Worm (Caenorhabditis elegans) whole organism, L3 larva: ENCODE data around the gene clec-172.
A peak's percentile ranks its signal among the peaks of the same experiment; 100 is the strongest.

ENCODE experiments used
- ZK546.5 ChIP-seq: sonication (generic microtip); optimal IDR thresholded peaks from 2 replicates; lab custom pipeline; 2017; ENCODE audit warnings: missing biosample characterization, missing genetic modification characterization
- aly-2 ChIP-seq: fragments of 150-350 bp; optimal IDR thresholded peaks from 2 replicates; lab custom pipeline; 2014; ENCODE audit warnings: missing biosample characterization, missing genetic modification characterization
- ceh-16 ChIP-seq: sonication (generic microtip); optimal IDR thresholded peaks from 2 replicates; lab custom pipeline; 2017; ENCODE audit warnings: missing biosample characterization, missing genetic modification characterization
- ceh-28 ChIP-seq: fragments of 150-350 bp; optimal IDR thresholded peaks from 2 replicates; lab custom pipeline; 2014; ENCODE audit warnings: missing biosample characterization, missing genetic modification reagents, missing genetic modification characterization
- ceh-82 ChIP-seq: fragments of 150-350 bp; optimal IDR thresholded peaks from 2 replicates; lab custom pipeline; 2014; ENCODE audit warnings: missing biosample characterization, missing genetic modification characterization
- ceh-9 ChIP-seq: sonication (generic microtip); optimal IDR thresholded peaks from 2 replicates; lab custom pipeline; 2018; ENCODE audit warnings: missing biosample characterization, missing genetic modification characterization
- egl-27 ChIP-seq: sonication (generic microtip); optimal IDR thresholded peaks from 4 replicates; lab custom pipeline; 2017; ENCODE audit warnings: missing biosample characterization, missing genetic modification reagents, missing genetic modification characterization
- egl-5 ChIP-seq: fragments of 150-350 bp; optimal IDR thresholded peaks from 2 replicates; lab custom pipeline; 2017; ENCODE audit warnings: missing biosample characterization, missing genetic modification reagents, missing genetic modification characterization, inconsistent platforms
- elt-2 ChIP-seq: sonication (generic microtip); optimal IDR thresholded peaks from 2 replicates; lab custom pipeline; 2016; ENCODE audit warnings: missing genetic modification reagents, mild to moderate bottlenecking, missing genetic modification characterization, missing compliant biosample characterization
- elt-3 ChIP-seq, 3 experiments: fragments of 150-350 bp in 1 of 3; sonication (generic microtip) in 2 of 3; optimal IDR thresholded peaks; 2 replicates in 2 of 3; 4 replicates in 1 of 3; lab custom pipeline; 2014 to 2017; ENCODE audit warnings: missing biosample characterization in 3 of 3, missing genetic modification characterization in 3 of 3
- eor-1 ChIP-seq, 2 experiments: fragments of 150-350 bp; optimal IDR thresholded peaks; 2 replicates each; lab custom pipeline; 2014 to 2018; ENCODE audit warnings: missing biosample characterization in 2 of 2, missing genetic modification characterization in 2 of 2
- fkh-2 ChIP-seq: fragments of 150-350 bp; optimal IDR thresholded peaks from 2 replicates; lab custom pipeline; 2014; ENCODE audit warnings: missing biosample characterization, missing genetic modification reagents, missing genetic modification characterization
- hmg-11 ChIP-seq: sonication (generic microtip); optimal IDR thresholded peaks from 2 replicates; lab custom pipeline; 2016; ENCODE audit warnings: missing genetic modification characterization, missing compliant biosample characterization
- jun-1 ChIP-seq: fragments of 150-350 bp; optimal IDR thresholded peaks from 2 replicates; lab custom pipeline; 2014; ENCODE audit warnings: missing biosample characterization, missing genetic modification reagents, missing genetic modification characterization
- lin-15B ChIP-seq: fragments of 150-350 bp; optimal IDR thresholded peaks from 2 replicates; lab custom pipeline; 2014; ENCODE audit warnings: missing biosample characterization, missing genetic modification characterization
- lin-39 ChIP-seq: fragments of 150-350 bp; optimal IDR thresholded peaks from 2 replicates; lab custom pipeline; 2018; ENCODE audit warnings: missing biosample characterization, missing genetic modification reagents, missing genetic modification characterization
- lsy-12 ChIP-seq: sonication (generic microtip); optimal IDR thresholded peaks from 2 replicates; lab custom pipeline; 2016; ENCODE audit warnings: mild to moderate bottlenecking, missing genetic modification characterization, missing compliant biosample characterization
- mdl-1 ChIP-seq: fragments of 150-350 bp; optimal IDR thresholded peaks from 2 replicates; lab custom pipeline; 2014; ENCODE audit warnings: missing biosample characterization, missing genetic modification characterization
- mml-1 ChIP-seq: fragments of 150-350 bp; sonication (generic microtip); optimal IDR thresholded peaks from 3 replicates; lab custom pipeline; 2014; ENCODE audit warnings: missing biosample characterization, missing genetic modification characterization
- nfya-1 ChIP-seq: sonication (generic microtip); optimal IDR thresholded peaks from 2 replicates; lab custom pipeline; 2017; ENCODE audit warnings: missing genetic modification characterization, mild to moderate bottlenecking, missing compliant biosample characterization, antibody characterized with exemption, moderate library complexity; ENCODE audit not compliant: insufficient read depth
- nhr-11 ChIP-seq: fragments of 150-350 bp; optimal IDR thresholded peaks from 2 replicates; lab custom pipeline; 2014; ENCODE audit warnings: missing biosample characterization, missing genetic modification characterization
- nhr-12 ChIP-seq: fragments of 150-350 bp; optimal IDR thresholded peaks from 2 replicates; lab custom pipeline; 2014; ENCODE audit warnings: missing biosample characterization, missing genetic modification characterization
- nhr-23 ChIP-seq: fragments of 150-350 bp; optimal IDR thresholded peaks from 2 replicates; lab custom pipeline; 2014; ENCODE audit warnings: missing biosample characterization, missing genetic modification reagents, missing genetic modification characterization
- nhr-237 ChIP-seq: fragments of 150-350 bp; optimal IDR thresholded peaks from 2 replicates; lab custom pipeline; 2014; ENCODE audit warnings: missing biosample characterization, missing genetic modification characterization
- nhr-25 ChIP-seq: sonication (generic microtip); optimal IDR thresholded peaks from 2 replicates; lab custom pipeline; 2017; ENCODE audit warnings: missing biosample characterization, missing genetic modification characterization
- nhr-28 ChIP-seq: fragments of 150-350 bp; optimal IDR thresholded peaks from 2 replicates; lab custom pipeline; 2014; ENCODE audit warnings: missing biosample characterization, missing genetic modification characterization
- nhr-43 ChIP-seq: sonication (generic microtip); optimal IDR thresholded peaks from 2 replicates; lab custom pipeline; 2016; ENCODE audit warnings: mild to moderate bottlenecking, missing genetic modification characterization, missing compliant biosample characterization; ENCODE audit not compliant: poor library complexity, severe bottlenecking
- nhr-67 ChIP-seq: fragments of 150-350 bp; optimal IDR thresholded peaks from 2 replicates; lab custom pipeline; 2014; ENCODE audit warnings: missing biosample characterization, missing genetic modification characterization
- nhr-77 ChIP-seq: fragments of 150-350 bp; optimal IDR thresholded peaks from 2 replicates; lab custom pipeline; 2014; ENCODE audit warnings: missing biosample characterization, missing genetic modification characterization
- pha-4 ChIP-seq: fragments of 150-350 bp; optimal IDR thresholded peaks from 2 replicates; lab custom pipeline; 2014; ENCODE audit warnings: missing biosample characterization, missing genetic modification reagents, missing genetic modification characterization
- pqm-1 ChIP-seq: fragments of 150-350 bp; optimal IDR thresholded peaks from 2 replicates; lab custom pipeline; 2017; ENCODE audit warnings: missing biosample characterization, missing genetic modification characterization, inconsistent platforms
- sea-2 ChIP-seq: fragments of 150-350 bp; sonication (generic microtip); optimal IDR thresholded peaks from 4 replicates; lab custom pipeline; 2014; ENCODE audit warnings: missing biosample characterization, missing genetic modification reagents, missing genetic modification characterization
- skn-1 ChIP-seq: fragments of 150-350 bp; optimal IDR thresholded peaks from 2 replicates; lab custom pipeline; 2014; ENCODE audit warnings: missing biosample characterization, missing genetic modification characterization
- snpc-4 ChIP-seq: fragments of 150-350 bp; optimal IDR thresholded peaks from 2 replicates; lab custom pipeline; 2014; ENCODE audit warnings: missing biosample characterization, missing genetic modification characterization
- unc-39 ChIP-seq: sonication (generic microtip); optimal IDR thresholded peaks from 4 replicates; lab custom pipeline; 2017; ENCODE audit warnings: missing biosample characterization, missing genetic modification characterization
- unc-62 ChIP-seq: fragments of 150-350 bp; sonication (generic microtip); optimal IDR thresholded peaks from 4 replicates; lab custom pipeline; 2014; ENCODE audit warnings: missing biosample characterization, missing genetic modification reagents, missing genetic modification characterization
- zag-1 ChIP-seq: fragments of 150-350 bp; optimal IDR thresholded peaks from 2 replicates; lab custom pipeline; 2014; ENCODE audit warnings: missing biosample characterization, missing genetic modification characterization

The clec-172 gene

DNA sequence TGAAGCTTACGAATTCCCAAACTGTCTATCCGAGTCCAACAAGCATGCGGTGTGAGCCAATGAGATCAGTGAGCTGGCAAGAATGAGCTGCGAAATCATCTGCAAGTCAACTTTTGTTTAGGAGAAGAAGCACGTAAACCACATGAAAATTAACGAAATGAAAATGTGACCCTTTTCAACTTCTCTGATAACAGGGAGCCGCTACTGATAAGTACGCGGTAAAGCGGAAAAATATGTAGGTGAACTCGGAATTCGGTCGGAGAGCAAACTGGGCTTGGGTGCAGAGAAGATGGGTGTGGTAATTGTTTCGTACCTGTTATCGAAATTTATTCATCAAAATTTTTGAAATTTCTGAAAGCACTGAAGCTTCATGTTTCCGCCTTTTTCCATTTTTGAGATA lies at the start of gene clec-172:
Gene clec-172, minus strand, starts transcription at position 101 of the 400 bp plus-strand sequence.
- TF ChIP-seq nhr-11 (tag; lab: Kevin White, UChicago) (no peak), elt-2 (tag; lab: Kevin White, UChicago) (peak; percentile 38)

DNA sequence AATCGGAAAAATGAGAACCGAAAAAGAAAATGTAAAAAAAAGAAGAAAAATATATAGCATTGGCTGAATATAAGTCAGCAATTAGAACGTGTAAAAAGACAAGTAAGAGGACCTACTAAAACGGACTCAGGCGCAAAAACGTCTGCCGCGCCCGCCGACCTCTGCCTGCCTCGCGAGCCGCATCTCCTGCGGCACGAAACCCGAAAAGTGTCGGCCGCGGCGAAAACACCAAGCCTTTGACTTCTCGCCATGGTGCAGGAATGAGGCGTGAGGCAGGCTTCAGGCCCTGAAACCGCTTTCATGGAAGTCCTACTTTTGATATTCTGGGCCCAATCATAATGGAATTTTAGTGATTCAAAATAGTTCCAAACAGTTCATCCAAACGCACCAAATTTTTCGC lies 49.3 kb upstream of the clec-172 start:
- TF ChIP-seq egl-5 (no peak), nhr-23 (tag; lab: Kevin White, UChicago) (no peak), sea-2 (GFP tag; lab: Kevin White, UChicago) (no peak), nhr-11 (tag; lab: Kevin White, UChicago) (no peak), lin-15B (tag; lab: Kevin White, UChicago) (no peak), elt-3 (tag; optimal IDR thresholded peaks at IDR 0.05; lab: Kevin White, UChicago) (no peak), lin-39 (tag; lab: Kevin White, UChicago) (no peak), nhr-77 (tag; lab: Kevin White, UChicago) (no peak), ZK546.5 (tag; lab: Kevin White, UChicago) (no peak), nhr-237 (tag; lab: Kevin White, UChicago) (no peak), nfya-1 (no peak), ceh-16 (tag; lab: Kevin White, UChicago) (no peak), skn-1 (tag; lab: Kevin White, UChicago) (no peak)
- TF ChIP-seq, all 47 proteins: peak for 0

DNA sequence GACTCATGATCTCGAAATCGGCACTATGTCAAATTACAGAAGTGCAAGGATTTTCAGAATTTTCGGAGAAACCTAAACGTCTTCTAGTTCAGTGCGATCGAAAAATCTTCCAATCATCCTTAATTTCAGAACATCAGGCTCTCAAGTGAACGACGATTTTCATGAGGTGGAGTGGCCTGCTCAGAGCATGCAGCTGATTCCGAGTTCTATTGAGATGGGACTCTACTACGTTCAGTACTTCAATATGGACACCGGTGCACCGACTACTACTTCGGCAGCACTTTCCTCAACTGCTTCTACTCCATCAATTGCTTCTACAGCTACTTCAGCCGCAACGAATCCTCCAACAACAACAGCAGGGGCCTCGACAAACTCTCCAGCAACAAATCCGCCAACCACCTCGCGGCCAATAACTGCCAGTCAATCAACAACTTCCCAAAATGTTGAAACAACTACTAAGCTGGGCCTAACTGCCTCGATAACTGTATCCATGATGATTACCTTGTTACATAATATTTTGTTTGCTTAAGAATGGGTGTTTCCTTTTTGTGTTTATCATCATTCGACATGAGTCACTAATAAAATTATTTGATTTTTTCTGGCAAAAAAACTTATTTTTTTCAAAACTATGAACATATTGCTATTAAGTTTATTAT lies 47.2 kb upstream of the clec-172 start, which contains the start of gene Y41D4B.15:
Gene Y41D4B.15, plus strand, starts transcription at position 606 of the 656 bp plus-strand sequence.
- TF ChIP-seq aly-2 (no peak), skn-1 (tag; lab: Kevin White, UChicago) (no peak), jun-1 (tag; lab: Kevin White, UChicago) (no peak), unc-62 (no peak), nhr-43 (tag; lab: Kevin White, UChicago) (no peak), elt-2 (tag; lab: Kevin White, UChicago) (no peak), lin-15B (tag; lab: Kevin White, UChicago) (no peak), egl-5 (no peak), ZK546.5 (tag; lab: Kevin White, UChicago) (no peak), nhr-28 (tag; lab: Kevin White, UChicago) (no peak), zag-1 (no peak), unc-39 (tag; lab: Kevin White, UChicago) (no peak), mml-1 (tag; lab: Kevin White, UChicago) (no peak), eor-1 (tag; optimal IDR thresholded peaks at IDR 0.05; lab: Kevin White, UChicago) (no peak), ceh-82 (tag; lab: Kevin White, UChicago) (no peak), ceh-16 (tag; lab: Kevin White, UChicago) (no peak), pha-4 (no peak), nhr-12 (tag; lab: Kevin White, UChicago) (no peak), egl-27 (tag; lab: Kevin White, UChicago) (no peak), ceh-9 (tag; lab: Kevin White, UChicago) (no peak)

DNA sequence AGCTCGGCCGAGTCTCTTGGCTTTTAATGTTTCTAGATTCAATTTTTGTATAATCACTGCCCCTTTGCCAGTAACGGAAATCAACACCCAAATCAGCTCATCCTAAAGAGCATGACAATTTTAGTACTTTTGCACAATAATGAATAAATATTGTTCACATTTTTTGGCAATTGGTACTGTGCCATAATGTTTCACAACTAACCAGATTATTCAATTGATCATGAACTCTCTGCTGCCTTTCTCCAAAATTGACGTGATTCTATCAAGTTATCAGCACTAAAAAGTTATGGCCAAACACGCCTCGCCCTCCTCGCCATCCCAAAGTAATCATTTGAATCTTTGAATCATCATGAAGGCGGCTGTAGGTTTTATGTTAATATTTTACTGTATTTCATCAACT lies 45.5 kb upstream of the clec-172 start, which contains the start of gene hpo-6:
Gene hpo-6, plus strand, starts transcription at position 301 of the 400 bp plus-strand sequence.
- no peak for TF ChIP-seq ceh-16 (tag; lab: Kevin White, UChicago)
- TF ChIP-seq nhr-11 (tag; lab: Kevin White, UChicago): no peak
- no peak for TF ChIP-seq eor-1 (tag; optimal IDR thresholded peaks at IDR 0.05; lab: Kevin White, UChicago)
- no peak for TF ChIP-seq skn-1 (tag; lab: Kevin White, UChicago)
- peak; percentile 2 for TF ChIP-seq pqm-1 (tag; lab: Kevin White, UChicago)
- TF ChIP-seq ZK546.5 (tag; lab: Kevin White, UChicago): no peak
- no peak for TF ChIP-seq nhr-43 (tag; lab: Kevin White, UChicago)
- no peak for TF ChIP-seq nhr-23 (tag; lab: Kevin White, UChicago)
- peak; percentile 20 for TF ChIP-seq elt-2 (tag; lab: Kevin White, UChicago)

DNA sequence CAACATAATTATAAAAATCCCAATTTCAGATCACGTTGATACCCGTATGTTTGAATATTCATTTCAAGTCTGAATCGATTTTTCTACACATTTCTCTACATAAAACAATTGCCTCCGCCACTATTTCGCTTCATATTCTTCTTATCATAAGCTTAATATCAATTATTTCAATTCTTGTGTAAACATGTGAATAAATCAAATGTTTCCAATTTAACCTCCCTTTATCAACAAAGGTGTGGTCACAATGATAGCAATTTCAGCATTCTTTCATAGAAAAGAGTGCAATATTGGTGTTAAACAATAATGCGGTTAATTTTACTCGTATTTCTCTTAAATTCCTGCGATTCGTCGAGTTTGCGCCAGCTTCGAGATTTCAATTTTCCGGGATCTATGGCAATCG lies 43.5 kb upstream of the clec-172 start, which contains the start of gene Y41D4B.17:
Gene Y41D4B.17, plus strand, starts transcription at position 174 of the 400 bp plus-strand sequence.
- no peak for TF ChIP-seq ceh-28 (tag; lab: Kevin White, UChicago)
- TF ChIP-seq mdl-1 (tag; lab: Kevin White, UChicago): no peak
- TF ChIP-seq pha-4: peak; percentile 39
- TF ChIP-seq eor-1 (tag; optimal IDR thresholded peaks at IDR 0.05; lab: Kevin White, UChicago): no peak
- TF ChIP-seq sea-2 (GFP tag; lab: Kevin White, UChicago): no peak
- no peak for TF ChIP-seq ZK546.5 (tag; lab: Kevin White, UChicago)
- TF ChIP-seq lin-39 (tag; lab: Kevin White, UChicago): no peak
- TF ChIP-seq pqm-1 (tag; lab: Kevin White, UChicago): peak; percentile 28
- TF ChIP-seq nhr-25 (tag; lab: Kevin White, UChicago): no peak
- TF ChIP-seq lsy-12: no peak
- TF ChIP-seq nhr-43 (tag; lab: Kevin White, UChicago): no peak
- no peak for TF ChIP-seq nhr-77 (tag; lab: Kevin White, UChicago)
- no peak for TF ChIP-seq snpc-4
- TF ChIP-seq nhr-28 (tag; lab: Kevin White, UChicago): no peak
- no peak for TF ChIP-seq ceh-16 (tag; lab: Kevin White, UChicago)
- TF ChIP-seq zag-1: no peak
- no peak for TF ChIP-seq mml-1 (tag; lab: Kevin White, UChicago)
- TF ChIP-seq hmg-11 (tag; lab: Kevin White, UChicago): no peak
- no peak for TF ChIP-seq unc-39 (tag; lab: Kevin White, UChicago)
- TF ChIP-seq nhr-237 (tag; lab: Kevin White, UChicago): no peak
- TF ChIP-seq nhr-67 (tag; lab: Kevin White, UChicago): no peak
- TF ChIP-seq elt-2 (tag; lab: Kevin White, UChicago): peak; percentile 68
- TF ChIP-seq fkh-2 (tag; lab: Kevin White, UChicago): no peak
- TF ChIP-seq nhr-23 (tag; lab: Kevin White, UChicago): no peak
- TF ChIP-seq ceh-9 (tag; lab: Kevin White, UChicago): no peak
- TF ChIP-seq, all 47 proteins: peak for 3
